Worm (Caenorhabditis elegans) whole organism, early embryonic: ENCODE data around the gene C06E1.1.

Experiments
- ama-1 ChIP-seq: fragments of 150-350 bp; optimal IDR thresholded peaks from 2 replicates; lab custom pipeline; 2014
- ceh-36 ChIP-seq: sonication (generic microtip); optimal IDR thresholded peaks from 2 replicates; lab custom pipeline; 2016; ENCODE audit warnings: missing genetic modification characterization, inconsistent platforms, missing compliant biosample characterization
- hmbx-1 ChIP-seq: sonication (generic microtip); optimal IDR thresholded peaks from 2 replicates; lab custom pipeline; 2016; ENCODE audit warnings: mild to moderate bottlenecking, missing genetic modification characterization, missing compliant biosample characterization
- hmg-4 ChIP-seq: fragments of 200-800 bp; sonication (Bioruptor generic); optimal IDR thresholded peaks from 2 replicates; lab custom pipeline; 2018; ENCODE audit warnings: mild to moderate bottlenecking, missing genetic modification characterization, missing compliant biosample characterization
- tbx-11 ChIP-seq: fragments of 200-800 bp; sonication (Bioruptor generic); IDR thresholded peaks from 2 replicates; pipeline ENCODE4 v1.3.6; 2022; ENCODE audit warnings: missing genetic modification characterization, missing compliant biosample characterization
- tbx-37 ChIP-seq: fragments of 200-800 bp; sonication (Bioruptor generic); conservative IDR thresholded peaks from 2 replicates; pipeline ENCODE4 v1.3.6; 2022; ENCODE audit warnings: missing genetic modification reagents, missing genetic modification characterization, missing compliant biosample characterization

- TF ChIP-seq tbx-11 (GFP tag; lab: Robert Waterston, UW) (no peak), ama-1 (no peak), hmg-4 (GFP tag; lab: Kevin White, UChicago) (no peak), tbx-37 (GFP tag; lab: Robert Waterston, UW) (no peak), hmbx-1 (tag; lab: Kevin White, UChicago) (no peak), ceh-36 (tag; lab: Kevin White, UChicago) (no peak)
Measured at ce11 chrIII:8578381-8578780, 27.3 kb upstream of the C06E1.1 start.
